Worm (Caenorhabditis elegans) whole organism, L4/young adult: Measurements from ENCODE around the gene nhr-157.

ENCODE experiments used
- W03F9.2 ChIP-seq: fragments of 150-350 bp; optimal IDR thresholded peaks from 2 replicates; lab custom pipeline; 2014; ENCODE audit warnings: missing biosample characterization, missing genetic modification characterization
- dao-5 ChIP-seq: sonication (generic microtip); optimal IDR thresholded peaks from 2 replicates; lab custom pipeline; 2016; ENCODE audit warnings: missing genotype, missing genetic modification characterization, moderate library complexity, missing compliant biosample characterization
- him-1 ChIP-seq: sonication (generic microtip); optimal IDR thresholded peaks from 2 replicates; lab custom pipeline; 2016; ENCODE audit warnings: missing genotype, missing genetic modification reagents, missing genetic modification characterization, missing compliant biosample characterization

The nhr-157 gene

ce11 chrV:3886104-3886503 lies 17.3 kb upstream of the nhr-157 start, which contains the start of gene nhr-124:
Gene nhr-124 (minus strand): TSS chrV:3886204.
- TF ChIP-seq W03F9.2 (tag; lab: Kevin White, UChicago) (no peak), him-1 (tag; lab: Kevin White, UChicago) (no peak), dao-5 (tag; lab: Kevin White, UChicago) (no peak)

ce11 chrV:3884550-3884949 lies 15.7 kb upstream of the nhr-157 start:
- TF ChIP-seq him-1 (tag; lab: Kevin White, UChicago) (no peak), W03F9.2 (tag; lab: Kevin White, UChicago) (no peak), dao-5 (tag; lab: Kevin White, UChicago) (no peak)

ce11 chrV:3878223-3878622 lies 9.4 kb upstream of the nhr-157 start, which contains the start of gene nhr-159:
Gene nhr-159 (minus strand): TSS chrV:3878323.
- TF ChIP-seq dao-5 (tag; lab: Kevin White, UChicago) (no peak), him-1 (tag; lab: Kevin White, UChicago) (no peak), W03F9.2 (tag; lab: Kevin White, UChicago) (no peak)

ce11 chrV:3877242-3877641 lies 8.4 kb upstream of the nhr-157 start:
- TF ChIP-seq him-1 (tag; lab: Kevin White, UChicago) = no peak

- TF ChIP-seq W03F9.2 (tag; lab: Kevin White, UChicago) (no peak), him-1 (tag; lab: Kevin White, UChicago) (no peak), dao-5 (tag; lab: Kevin White, UChicago) (no peak)
Observed at ce11 chrV:3874102-3874744, 5.4 kb upstream of the nhr-157 start, which contains the start of gene nhr-158. Gene nhr-158 (minus strand): TSS chrV:3874152.

- no peak for TF ChIP-seq him-1 (tag; lab: Kevin White, UChicago)
- no peak for TF ChIP-seq dao-5 (tag; lab: Kevin White, UChicago)
- no peak for TF ChIP-seq W03F9.2 (tag; lab: Kevin White, UChicago)
Observed at ce11 chrV:3870359-3870758, 1.6 kb upstream of the nhr-157 start.

ce11 chrV:3865273-3865672 lies 3.5 kb downstream of the nhr-157 start:
- TF ChIP-seq W03F9.2 (tag; lab: Kevin White, UChicago) = no peak
- no peak for TF ChIP-seq dao-5 (tag; lab: Kevin White, UChicago)
- TF ChIP-seq him-1 (tag; lab: Kevin White, UChicago) = no peak

- TF ChIP-seq dao-5 (tag; lab: Kevin White, UChicago) (no peak), W03F9.2 (tag; lab: Kevin White, UChicago) (no peak), him-1 (tag; lab: Kevin White, UChicago) (no peak)
Observed at ce11 chrV:3862851-3863250, 6.0 kb downstream of the nhr-157 start, which contains the start of gene nhr-187. Gene nhr-187 (minus strand): TSS chrV:3862951.

ce11 chrV:3860123-3860522 lies 8.7 kb downstream of the nhr-157 start, which contains the start of gene nhr-189:
Gene nhr-189 (minus strand): TSS chrV:3860243.
- no peak for TF ChIP-seq W03F9.2 (tag; lab: Kevin White, UChicago)
- no peak for TF ChIP-seq him-1 (tag; lab: Kevin White, UChicago)
- TF ChIP-seq dao-5 (tag; lab: Kevin White, UChicago) = no peak

ce11 chrV:3857778-3858177 lies 11.0 kb downstream of the nhr-157 start, which contains the start of gene nhr-188:
Gene nhr-188 (minus strand): TSS chrV:3857861.
- TF ChIP-seq dao-5 (tag; lab: Kevin White, UChicago) (no peak), him-1 (tag; lab: Kevin White, UChicago) (no peak), W03F9.2 (tag; lab: Kevin White, UChicago) (no peak)

ce11 chrV:3855916-3856315 lies 12.9 kb downstream of the nhr-157 start:
- TF ChIP-seq him-1 (tag; lab: Kevin White, UChicago) (no peak), dao-5 (tag; lab: Kevin White, UChicago) (no peak), W03F9.2 (tag; lab: Kevin White, UChicago) (no peak)

ce11 chrV:3854847-3855246 lies 14.0 kb downstream of the nhr-157 start, which contains the start of gene nhr-186:
Gene nhr-186 (minus strand): TSS chrV:3854947.
- TF ChIP-seq him-1 (tag; lab: Kevin White, UChicago) (no peak), W03F9.2 (tag; lab: Kevin White, UChicago) (no peak), dao-5 (tag; lab: Kevin White, UChicago) (no peak)

- TF ChIP-seq W03F9.2 (tag; lab: Kevin White, UChicago) = no peak
- TF ChIP-seq dao-5 (tag; lab: Kevin White, UChicago) = no peak
- no peak for TF ChIP-seq him-1 (tag; lab: Kevin White, UChicago)
Observed at ce11 chrV:3851760-3852159, 17.0 kb downstream of the nhr-157 start.

- no peak for TF ChIP-seq him-1 (tag; lab: Kevin White, UChicago)
- TF ChIP-seq W03F9.2 (tag; lab: Kevin White, UChicago) = no peak
- TF ChIP-seq dao-5 (tag; lab: Kevin White, UChicago) = no peak
Observed at ce11 chrV:3847268-3847667, 21.5 kb downstream of the nhr-157 start, which contains the start of gene nhr-185. Gene nhr-185 (minus strand): TSS chrV:3847368.
